Worm (Caenorhabditis elegans): ENCODE measurements around the gene nhr-94.

DNA sequence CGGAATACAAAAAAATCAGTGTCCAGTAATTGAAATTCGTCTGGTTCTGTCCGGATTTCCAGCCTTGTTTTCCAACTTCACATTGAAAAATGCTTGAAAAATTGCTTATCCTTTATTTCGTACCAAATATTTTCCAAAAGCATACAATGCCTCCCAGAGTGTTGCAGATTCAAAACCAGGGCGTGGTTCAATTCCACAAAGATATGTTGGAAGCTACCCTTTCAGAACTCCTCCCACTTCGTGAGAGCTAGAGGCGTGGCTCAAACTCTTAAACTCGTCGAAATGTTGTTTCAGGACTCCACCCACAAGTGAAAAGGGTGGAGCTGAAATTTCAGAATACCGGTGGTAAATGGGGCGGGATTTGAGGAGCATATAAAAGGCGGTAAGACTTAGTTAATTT lies 10.2 kb downstream of the nhr-94 start, which contains the start of gene C12D5.3:
- TF ChIP-seq blmp-1 (tag; optimal IDR thresholded peaks at IDR 0.05) = no peak
- TF ChIP-seq nhr-237 (tag; optimal IDR thresholded peaks at IDR 0.05) = no peak
- no peak for TF ChIP-seq lin-39 (tag; optimal IDR thresholded peaks at IDR 0.05)
- TF ChIP-seq C16A3.4 (tag; optimal IDR thresholded peaks at IDR 0.05) = no peak
- TF ChIP-seq nhr-76 (tag; optimal IDR thresholded peaks at IDR 0.05) = no peak
- TF ChIP-seq unc-86 (tag; optimal IDR thresholded peaks at IDR 0.05) = no peak
- TF ChIP-seq isw-1 (GFP tag; IDR thresholded peaks at IDR 0.05) = no peak
- TF ChIP-seq lin-35 (GFP tag; optimal IDR thresholded peaks at IDR 0.05) = no peak
